Worm (Caenorhabditis elegans): ENCODE results near the gene melo-3.

ce11 chrV:15074907-15075306 lies 38.2 kb upstream of the melo-3 start:
- TF ChIP-seq ama-1 (optimal IDR thresholded peaks at IDR 0.05), result no peak
- TF ChIP-seq hnd-1 (tag; optimal IDR thresholded peaks at IDR 0.05), result no peak
- no peak for TF ChIP-seq ceh-13 (GFP tag; optimal IDR thresholded peaks at IDR 0.05)
- no peak for TF ChIP-seq aly-1 (tag; optimal IDR thresholded peaks at IDR 0.05)

All from whole organism, early embryonic.